Fruit fly (Drosophila melanogaster): ENCODE measurements around the gene CG11327.

Gene CG11327

dm6 chr2L:6686612-6687011 is at the start of gene CG11327:
Gene CG11327, minus strand, starts transcription at chr2L:6686712.
- TF ChIP-seq fd85E (GFP tag; optimal IDR thresholded peaks at IDR 0.05) = no peak
- TF ChIP-seq Eip93F (GFP tag; optimal IDR thresholded peaks at IDR 0.05) = no peak
- TF ChIP-seq Eip78C (GFP tag) = no peak
- no peak for TF ChIP-seq CG4318 (GFP tag; optimal IDR thresholded peaks at IDR 0.05)
- TF ChIP-seq Hr38 (GFP tag; optimal IDR thresholded peaks at IDR 0.05) = no peak
- TF ChIP-seq CG11762 (GFP tag; optimal IDR thresholded peaks at IDR 0.05; ENCODE audit: insufficient read depth) = no peak
- no peak for TF ChIP-seq CG8119 (GFP tag; IDR thresholded peaks at IDR 0.05)
- TF ChIP-seq CG6276 (GFP tag; optimal IDR thresholded peaks at IDR 0.05) = no peak
- no peak for TF ChIP-seq pdm3 (GFP tag; optimal IDR thresholded peaks at IDR 0.05)
- TF ChIP-seq CG3919 (GFP tag; optimal IDR thresholded peaks at IDR 0.05) = no peak

dm6 chr2L:6732566-6732965 is 46.1 kb upstream of the CG11327 start, which contains the start of gene TTLL3B:
Gene TTLL3B, plus strand, starts transcription at chr2L:6732866.
- TF ChIP-seq CG1621 (tag; optimal IDR thresholded peaks at IDR 0.05) = no peak
- TF ChIP-seq CG8632 (GFP tag; optimal IDR thresholded peaks at IDR 0.05) = no peak
- TF ChIP-seq CG9139 (GFP tag; optimal IDR thresholded peaks at IDR 0.05) = no peak
- TF ChIP-seq CG7368 (GFP tag; optimal IDR thresholded peaks at IDR 0.05) = no peak
- TF ChIP-seq CG6792 (GFP tag; optimal IDR thresholded peaks at IDR 0.05) = no peak
- TF ChIP-seq net (GFP tag; optimal IDR thresholded peaks at IDR 0.05) = no peak
- no peak for TF ChIP-seq CG6808 (GFP tag; optimal IDR thresholded peaks at IDR 0.05)
- no peak for TF ChIP-seq CG11902 (GFP tag; optimal IDR thresholded peaks at IDR 0.05)
- no peak for TF ChIP-seq CG15336 (GFP tag; IDR thresholded peaks at IDR 0.05)
- no peak for TF ChIP-seq CG6163 (GFP tag; IDR thresholded peaks at IDR 0.05)
- TF ChIP-seq Met (GFP tag; optimal IDR thresholded peaks at IDR 0.05) = no peak
- TF ChIP-seq CG32006 (GFP tag; optimal IDR thresholded peaks at IDR 0.05) = no peak
- no peak for TF ChIP-seq CG11762 (GFP tag; optimal IDR thresholded peaks at IDR 0.05; ENCODE audit: insufficient read depth)

- no peak for TF ChIP-seq Lpt (GFP tag; optimal IDR thresholded peaks at IDR 0.05)
- TF ChIP-seq svp (GFP tag) = peak; percentile 66
Observed at dm6 chr2L:6723750-6724503, 37.4 kb upstream of the CG11327 start, which contains the start of gene Liprin-alpha. Gene Liprin-alpha, plus strand, starts transcription at chr2L:6723903.

- no peak for TF ChIP-seq Hr38 (GFP tag; optimal IDR thresholded peaks at IDR 0.05)
- TF ChIP-seq net (GFP tag; optimal IDR thresholded peaks at IDR 0.05) = no peak
- peak; percentile 12 for TF ChIP-seq Sox14 (GFP tag; optimal IDR thresholded peaks at IDR 0.05)
- TF ChIP-seq dsx (GFP tag; optimal IDR thresholded peaks at IDR 0.05; ENCODE audit: poor library complexity, severe bottlenecking) = no peak
- peak; percentile 91 for TF ChIP-seq fkh (GFP tag; optimal IDR thresholded peaks at IDR 0.05)
- no peak for TF ChIP-seq Lpt (GFP tag; optimal IDR thresholded peaks at IDR 0.05)
- peak; percentile 37 for TF ChIP-seq Hr4 (GFP tag; optimal IDR thresholded peaks at IDR 0.05)
- TF ChIP-seq CG3032 (tag; optimal IDR thresholded peaks at IDR 0.05) = no peak
- TF ChIP-seq Eip78C (GFP tag) = peak; percentile 77
- TF ChIP-seq svp (GFP tag) = peak; percentile 88
- no peak for TF ChIP-seq CG6276 (GFP tag; optimal IDR thresholded peaks at IDR 0.05)
- 0 out of 3 replicates have a peak, but pooled peaks have one; percentile 11 for TF ChIP-seq eg (GFP tag; IDR thresholded peaks at IDR 0.05)
- peak; percentile 4 for TF ChIP-seq CG6808 (GFP tag; optimal IDR thresholded peaks at IDR 0.05)
- peak; percentile 71 for TF ChIP-seq CG1621 (tag; optimal IDR thresholded peaks at IDR 0.05)
- peak; percentile 35 for TF ChIP-seq CG6854 (GFP tag; optimal IDR thresholded peaks at IDR 0.05)
- TF ChIP-seq CG31627 (GFP tag; optimal IDR thresholded peaks at IDR 0.05) = peak; percentile 6
- TF ChIP-seq Eip93F (GFP tag; optimal IDR thresholded peaks at IDR 0.05) = no peak
Observed at dm6 chr2L:6722822-6723749, 36.6 kb upstream of the CG11327 start, which contains the start of gene homer. Gene homer, minus strand, starts transcription at chr2L:6723359.
